Fruit fly (Drosophila melanogaster): ENCODE results near the gene Tango2.

Gene Tango2

dm6 chrX:13593667-13594066 is 23.1 kb upstream of the Tango2 start:
- TF ChIP-seq CG8632 (GFP tag; optimal IDR thresholded peaks at IDR 0.05) (no peak), OdsH (GFP tag; optimal IDR thresholded peaks at IDR 0.05) (no peak), cyc (GFP tag; optimal IDR thresholded peaks at IDR 0.05) (no peak)

- TF ChIP-seq CG6792 (GFP tag; optimal IDR thresholded peaks at IDR 0.05) (no peak), CG11902 (GFP tag; optimal IDR thresholded peaks at IDR 0.05) (no peak), pdm3 (GFP tag; optimal IDR thresholded peaks at IDR 0.05) (no peak), Ets96B (tag; optimal IDR thresholded peaks at IDR 0.05) (no peak), dac (GFP tag; optimal IDR thresholded peaks at IDR 0.05) (no peak), cyc (GFP tag; optimal IDR thresholded peaks at IDR 0.05) (no peak), salr (GFP tag; optimal IDR thresholded peaks at IDR 0.05) (no peak), Hr39 (GFP tag; optimal IDR thresholded peaks at IDR 0.05) (no peak), achi (GFP tag; optimal IDR thresholded peaks at IDR 0.05) (no peak), CG32006 (GFP tag; optimal IDR thresholded peaks at IDR 0.05) (no peak), topi (GFP tag; optimal IDR thresholded peaks at IDR 0.05) (no peak), Eip78C (GFP tag) (no peak), Eip93F (GFP tag; optimal IDR thresholded peaks at IDR 0.05) (no peak)
Observed at dm6 chrX:13597753-13598152, 19.0 kb upstream of the Tango2 start.

dm6 chrX:13602071-13602858 is 14.5 kb upstream of the Tango2 start, which contains the start of gene up:
TSS of gene up (minus strand) at chrX:13602578.
- TF ChIP-seq spab (GFP tag; optimal IDR thresholded peaks at IDR 0.05) (no peak), Eip93F (GFP tag; optimal IDR thresholded peaks at IDR 0.05) (no peak), Blimp-1 (GFP tag; optimal IDR thresholded peaks at IDR 0.05) (no peak), eg (GFP tag; IDR thresholded peaks at IDR 0.05) (0 out of 3 replicates have a peak, but pooled peaks have one; percentile 21)

dm6 chrX:13604499-13604898 is 12.3 kb upstream of the Tango2 start:
- TF ChIP-seq Sox102F (GFP tag; optimal IDR thresholded peaks at IDR 0.05) = no peak
- no peak for TF ChIP-seq Hr39 (GFP tag; optimal IDR thresholded peaks at IDR 0.05)
- TF ChIP-seq Eip78C (GFP tag) = no peak
- TF ChIP-seq Ets96B (tag; optimal IDR thresholded peaks at IDR 0.05) = no peak
- TF ChIP-seq Smox (GFP tag; optimal IDR thresholded peaks at IDR 0.05) = no peak
- TF ChIP-seq dsx (GFP tag; optimal IDR thresholded peaks at IDR 0.05; ENCODE audit: poor library complexity, severe bottlenecking) = no peak
- no peak for TF ChIP-seq CG11762 (GFP tag; optimal IDR thresholded peaks at IDR 0.05; ENCODE audit: insufficient read depth)
- no peak for TF ChIP-seq vri (GFP tag; optimal IDR thresholded peaks at IDR 0.05)
- TF ChIP-seq CG10669 (GFP tag; optimal IDR thresholded peaks at IDR 0.05) = no peak
- TF ChIP-seq fd85E (GFP tag; optimal IDR thresholded peaks at IDR 0.05) = no peak
- TF ChIP-seq OdsH (GFP tag; optimal IDR thresholded peaks at IDR 0.05) = no peak
- TF ChIP-seq CG3032 (tag; optimal IDR thresholded peaks at IDR 0.05) = no peak
- no peak for TF ChIP-seq CG34406 (GFP tag; optimal IDR thresholded peaks at IDR 0.05)
- TF ChIP-seq CG15336 (GFP tag; IDR thresholded peaks at IDR 0.05) = no peak
- no peak for TF ChIP-seq Sox15 (GFP tag; optimal IDR thresholded peaks at IDR 0.05)
- no peak for TF ChIP-seq topi (GFP tag; optimal IDR thresholded peaks at IDR 0.05)
- TF ChIP-seq cyc (GFP tag; optimal IDR thresholded peaks at IDR 0.05) = no peak
- TF ChIP-seq eg (GFP tag; IDR thresholded peaks at IDR 0.05) = no peak
- TF ChIP-seq pdm3 (GFP tag; optimal IDR thresholded peaks at IDR 0.05) = no peak

dm6 chrX:13605381-13605780 is 11.4 kb upstream of the Tango2 start, which contains the start of gene CG11178:
TSS of gene CG11178 (plus strand) at chrX:13605681.
- TF ChIP-seq Sox15 (GFP tag; optimal IDR thresholded peaks at IDR 0.05) (no peak), CG7368 (GFP tag; optimal IDR thresholded peaks at IDR 0.05) (no peak), CG10669 (GFP tag; optimal IDR thresholded peaks at IDR 0.05) (no peak), CG3919 (GFP tag; optimal IDR thresholded peaks at IDR 0.05) (no peak), CG6808 (GFP tag; optimal IDR thresholded peaks at IDR 0.05) (no peak), CG6276 (GFP tag; optimal IDR thresholded peaks at IDR 0.05) (no peak)
